Worm (Caenorhabditis elegans) whole organism, mixed stage, embryonic: ENCODE data around the gene srlf-23.

Source experiments
- ceh-39 ChIP-seq: fragments of 150-350 bp; optimal IDR thresholded peaks from 2 replicates; lab custom pipeline; 2014; ENCODE audit warnings: missing biosample characterization, missing genetic modification characterization
- ces-1 ChIP-seq: fragments of 150-350 bp; optimal IDR thresholded peaks from 2 replicates; lab custom pipeline; 2014; ENCODE audit warnings: missing biosample characterization, missing genetic modification reagents, missing genetic modification characterization
- elt-1 ChIP-seq: sonication (generic microtip); optimal IDR thresholded peaks from 2 replicates; lab custom pipeline; 2017; ENCODE audit warnings: missing genetic modification characterization, mild to moderate bottlenecking, missing compliant biosample characterization, antibody characterized with exemption, moderate library complexity, borderline replicate concordance; ENCODE audit not compliant: insufficient read depth
- ham-2 ChIP-seq: fragments of 200-800 bp; sonication (Bioruptor generic); optimal IDR thresholded peaks from 2 replicates; lab custom pipeline; 2018; ENCODE audit warnings: mild to moderate bottlenecking, missing genetic modification characterization, missing compliant biosample characterization
- hlh-1 ChIP-seq: fragments of 150-350 bp; optimal IDR thresholded peaks from 2 replicates; lab custom pipeline; 2014; ENCODE audit warnings: missing biosample characterization, missing genetic modification reagents, missing genetic modification characterization
- lin-13 ChIP-seq: fragments of 150-350 bp; optimal IDR thresholded peaks from 2 replicates; lab custom pipeline; 2014; ENCODE audit warnings: missing biosample characterization, missing genetic modification characterization
- mep-1 ChIP-seq: fragments of 150-350 bp; optimal IDR thresholded peaks from 2 replicates; lab custom pipeline; 2017; ENCODE audit warnings: missing biosample characterization, missing genetic modification reagents, missing genetic modification characterization, inconsistent platforms
- nhr-12 ChIP-seq: fragments of 150-350 bp; optimal IDR thresholded peaks from 2 replicates; lab custom pipeline; 2014; ENCODE audit warnings: missing biosample characterization, missing genetic modification characterization
- nhr-28 ChIP-seq: fragments of 150-350 bp; optimal IDR thresholded peaks from 2 replicates; lab custom pipeline; 2014; ENCODE audit warnings: missing biosample characterization, missing genetic modification characterization
- nhr-76 ChIP-seq: sonication (generic microtip); optimal IDR thresholded peaks from 2 replicates; lab custom pipeline; 2017; ENCODE audit warnings: missing biosample characterization, missing genetic modification characterization
- snpc-4 ChIP-seq: fragments of 150-350 bp; optimal IDR thresholded peaks from 2 replicates; lab custom pipeline; 2014; ENCODE audit warnings: missing biosample characterization, missing genetic modification characterization
- unc-62 ChIP-seq: fragments of 150-350 bp; optimal IDR thresholded peaks from 2 replicates; lab custom pipeline; 2014; ENCODE audit warnings: missing biosample characterization, missing genetic modification reagents, missing genetic modification characterization

DNA sequence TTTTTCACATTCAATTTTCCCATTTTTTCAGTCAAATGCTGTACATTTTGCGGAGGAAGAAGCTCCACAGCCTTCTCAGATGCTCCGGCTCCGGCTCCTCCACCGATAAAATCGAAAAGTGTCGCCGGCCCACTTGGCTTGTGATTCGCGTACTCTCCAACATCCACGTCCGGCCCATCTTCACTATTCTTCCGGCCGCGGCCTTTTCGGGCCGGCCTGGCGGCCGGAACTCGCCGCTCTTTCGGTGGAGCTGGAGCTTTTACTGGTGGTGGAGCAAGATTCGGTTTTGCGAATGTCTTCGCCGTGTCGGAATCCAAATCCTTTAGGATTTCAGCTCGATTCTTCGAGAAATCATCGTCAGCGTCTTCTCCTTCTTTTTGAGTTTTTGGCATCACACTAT lies 49.2 kb upstream of the srlf-23 start:
- TF ChIP-seq nhr-76 (tag; lab: Kevin White, UChicago): no peak
- TF ChIP-seq ces-1 (GFP tag; lab: Kevin White, UChicago): no peak
- TF ChIP-seq elt-1: no peak
- TF ChIP-seq nhr-12: no peak
- no peak for TF ChIP-seq mep-1 (tag; lab: Kevin White, UChicago)
- no peak for TF ChIP-seq hlh-1 (tag; lab: Kevin White, UChicago)
- no peak for TF ChIP-seq unc-62 (GFP tag; lab: Kevin White, UChicago)
- TF ChIP-seq snpc-4 (tag; lab: Kevin White, UChicago): no peak
- no peak for TF ChIP-seq lin-13
- no peak for TF ChIP-seq ceh-39
- TF ChIP-seq ham-2 (GFP tag; lab: Kevin White, UChicago): no peak
- no peak for TF ChIP-seq nhr-28 (tag; lab: Kevin White, UChicago)
